Worm (Caenorhabditis elegans) whole organism, L3 larva: ENCODE results near the gene hex-2.

Source experiments
- R02D3.7 ChIP-seq: fragments of 150-350 bp; optimal IDR thresholded peaks from 2 replicates; lab custom pipeline; 2014; ENCODE audit warnings: missing biosample characterization, missing genetic modification characterization
- ZK546.5 ChIP-seq: sonication (generic microtip); optimal IDR thresholded peaks from 2 replicates; lab custom pipeline; 2017; ENCODE audit warnings: missing biosample characterization, missing genetic modification characterization
- aly-2 ChIP-seq: fragments of 150-350 bp; optimal IDR thresholded peaks from 2 replicates; lab custom pipeline; 2014; ENCODE audit warnings: missing biosample characterization, missing genetic modification characterization
- ama-1 ChIP-seq: fragments of 150-350 bp; optimal IDR thresholded peaks from 2 replicates; lab custom pipeline; 2018
- ceh-16 ChIP-seq: sonication (generic microtip); optimal IDR thresholded peaks from 2 replicates; lab custom pipeline; 2017; ENCODE audit warnings: missing biosample characterization, missing genetic modification characterization
- ceh-28 ChIP-seq: fragments of 150-350 bp; optimal IDR thresholded peaks from 2 replicates; lab custom pipeline; 2014; ENCODE audit warnings: missing biosample characterization, missing genetic modification reagents, missing genetic modification characterization
- ceh-82 ChIP-seq: fragments of 150-350 bp; optimal IDR thresholded peaks from 2 replicates; lab custom pipeline; 2014; ENCODE audit warnings: missing biosample characterization, missing genetic modification characterization
- ceh-9 ChIP-seq: sonication (generic microtip); optimal IDR thresholded peaks from 2 replicates; lab custom pipeline; 2018; ENCODE audit warnings: missing biosample characterization, missing genetic modification characterization
- daf-12 ChIP-seq: fragments of 150-350 bp; optimal IDR thresholded peaks from 2 replicates; lab custom pipeline; 2014; ENCODE audit warnings: missing biosample characterization, missing genetic modification reagents, missing genetic modification characterization
- egl-27 ChIP-seq: sonication (generic microtip); optimal IDR thresholded peaks from 4 replicates; lab custom pipeline; 2017; ENCODE audit warnings: missing biosample characterization, missing genetic modification reagents, missing genetic modification characterization
- egl-5 ChIP-seq: fragments of 150-350 bp; optimal IDR thresholded peaks from 2 replicates; lab custom pipeline; 2017; ENCODE audit warnings: missing biosample characterization, missing genetic modification reagents, missing genetic modification characterization, inconsistent platforms
- elt-1 ChIP-seq: fragments of 150-350 bp; optimal IDR thresholded peaks from 2 replicates; lab custom pipeline; 2014; ENCODE audit warnings: missing biosample characterization, missing genetic modification characterization
- elt-2 ChIP-seq: sonication (generic microtip); optimal IDR thresholded peaks from 2 replicates; lab custom pipeline; 2016; ENCODE audit warnings: missing genetic modification reagents, mild to moderate bottlenecking, missing genetic modification characterization, missing compliant biosample characterization
- elt-3 ChIP-seq, 3 experiments: fragments of 150-350 bp in 1 of 3; sonication (generic microtip) in 2 of 3; optimal IDR thresholded peaks; 2 replicates in 2 of 3; 4 replicates in 1 of 3; lab custom pipeline; 2014 to 2017; ENCODE audit warnings: missing biosample characterization in 3 of 3, missing genetic modification characterization in 3 of 3
- eor-1 ChIP-seq, 2 experiments: fragments of 150-350 bp; optimal IDR thresholded peaks; 2 replicates each; lab custom pipeline; 2014 to 2018; ENCODE audit warnings: missing biosample characterization in 2 of 2, missing genetic modification characterization in 2 of 2
- fkh-10 ChIP-seq: sonication (generic microtip); optimal IDR thresholded peaks from 2 replicates; lab custom pipeline; 2017; ENCODE audit warnings: missing biosample characterization, missing genetic modification reagents, missing genetic modification characterization
- fkh-2 ChIP-seq: fragments of 150-350 bp; optimal IDR thresholded peaks from 2 replicates; lab custom pipeline; 2014; ENCODE audit warnings: missing biosample characterization, missing genetic modification reagents, missing genetic modification characterization
- fos-1 ChIP-seq: fragments of 150-350 bp; optimal IDR thresholded peaks from 2 replicates; lab custom pipeline; 2014; ENCODE audit warnings: missing biosample characterization, missing genetic modification characterization
- jun-1 ChIP-seq: fragments of 150-350 bp; optimal IDR thresholded peaks from 2 replicates; lab custom pipeline; 2014; ENCODE audit warnings: missing biosample characterization, missing genetic modification reagents, missing genetic modification characterization
- lin-15B ChIP-seq: fragments of 150-350 bp; optimal IDR thresholded peaks from 2 replicates; lab custom pipeline; 2014; ENCODE audit warnings: missing biosample characterization, missing genetic modification characterization
- lin-39 ChIP-seq: fragments of 150-350 bp; optimal IDR thresholded peaks from 2 replicates; lab custom pipeline; 2018; ENCODE audit warnings: missing biosample characterization, missing genetic modification reagents, missing genetic modification characterization
- lsy-12 ChIP-seq: sonication (generic microtip); optimal IDR thresholded peaks from 2 replicates; lab custom pipeline; 2016; ENCODE audit warnings: mild to moderate bottlenecking, missing genetic modification characterization, missing compliant biosample characterization
- mdl-1 ChIP-seq: fragments of 150-350 bp; optimal IDR thresholded peaks from 2 replicates; lab custom pipeline; 2014; ENCODE audit warnings: missing biosample characterization, missing genetic modification characterization
- mml-1 ChIP-seq: fragments of 150-350 bp; sonication (generic microtip); optimal IDR thresholded peaks from 3 replicates; lab custom pipeline; 2014; ENCODE audit warnings: missing biosample characterization, missing genetic modification characterization
- nfya-1 ChIP-seq: sonication (generic microtip); optimal IDR thresholded peaks from 2 replicates; lab custom pipeline; 2017; ENCODE audit warnings: missing genetic modification characterization, mild to moderate bottlenecking, missing compliant biosample characterization, antibody characterized with exemption, moderate library complexity; ENCODE audit not compliant: insufficient read depth
- nhr-11 ChIP-seq: fragments of 150-350 bp; optimal IDR thresholded peaks from 2 replicates; lab custom pipeline; 2014; ENCODE audit warnings: missing biosample characterization, missing genetic modification characterization
- nhr-12 ChIP-seq: fragments of 150-350 bp; optimal IDR thresholded peaks from 2 replicates; lab custom pipeline; 2014; ENCODE audit warnings: missing biosample characterization, missing genetic modification characterization
- nhr-23 ChIP-seq: fragments of 150-350 bp; optimal IDR thresholded peaks from 2 replicates; lab custom pipeline; 2014; ENCODE audit warnings: missing biosample characterization, missing genetic modification reagents, missing genetic modification characterization
- nhr-237 ChIP-seq: fragments of 150-350 bp; optimal IDR thresholded peaks from 2 replicates; lab custom pipeline; 2014; ENCODE audit warnings: missing biosample characterization, missing genetic modification characterization
- nhr-25 ChIP-seq: sonication (generic microtip); optimal IDR thresholded peaks from 2 replicates; lab custom pipeline; 2017; ENCODE audit warnings: missing biosample characterization, missing genetic modification characterization
- nhr-28 ChIP-seq: fragments of 150-350 bp; optimal IDR thresholded peaks from 2 replicates; lab custom pipeline; 2014; ENCODE audit warnings: missing biosample characterization, missing genetic modification characterization
- nhr-43 ChIP-seq: sonication (generic microtip); optimal IDR thresholded peaks from 2 replicates; lab custom pipeline; 2016; ENCODE audit warnings: mild to moderate bottlenecking, missing genetic modification characterization, missing compliant biosample characterization; ENCODE audit not compliant: poor library complexity, severe bottlenecking
- nhr-67 ChIP-seq: fragments of 150-350 bp; optimal IDR thresholded peaks from 2 replicates; lab custom pipeline; 2014; ENCODE audit warnings: missing biosample characterization, missing genetic modification characterization
- nhr-77 ChIP-seq: fragments of 150-350 bp; optimal IDR thresholded peaks from 2 replicates; lab custom pipeline; 2014; ENCODE audit warnings: missing biosample characterization, missing genetic modification characterization
- pha-4 ChIP-seq: fragments of 150-350 bp; optimal IDR thresholded peaks from 2 replicates; lab custom pipeline; 2014; ENCODE audit warnings: missing biosample characterization, missing genetic modification reagents, missing genetic modification characterization
- pqm-1 ChIP-seq: fragments of 150-350 bp; optimal IDR thresholded peaks from 2 replicates; lab custom pipeline; 2017; ENCODE audit warnings: missing biosample characterization, missing genetic modification characterization, inconsistent platforms
- sea-2 ChIP-seq: fragments of 150-350 bp; sonication (generic microtip); optimal IDR thresholded peaks from 4 replicates; lab custom pipeline; 2014; ENCODE audit warnings: missing biosample characterization, missing genetic modification reagents, missing genetic modification characterization
- skn-1 ChIP-seq: fragments of 150-350 bp; optimal IDR thresholded peaks from 2 replicates; lab custom pipeline; 2014; ENCODE audit warnings: missing biosample characterization, missing genetic modification characterization
- snpc-4 ChIP-seq: fragments of 150-350 bp; optimal IDR thresholded peaks from 2 replicates; lab custom pipeline; 2014; ENCODE audit warnings: missing biosample characterization, missing genetic modification characterization
- tbx-2 ChIP-seq: sonication (generic microtip); optimal IDR thresholded peaks from 2 replicates; lab custom pipeline; 2016; ENCODE audit warnings: mild to moderate bottlenecking, missing genetic modification characterization, missing compliant biosample characterization
- unc-39 ChIP-seq: sonication (generic microtip); optimal IDR thresholded peaks from 4 replicates; lab custom pipeline; 2017; ENCODE audit warnings: missing biosample characterization, missing genetic modification characterization
- unc-62 ChIP-seq: fragments of 150-350 bp; sonication (generic microtip); optimal IDR thresholded peaks from 4 replicates; lab custom pipeline; 2014; ENCODE audit warnings: missing biosample characterization, missing genetic modification reagents, missing genetic modification characterization
- zag-1 ChIP-seq: fragments of 150-350 bp; optimal IDR thresholded peaks from 2 replicates; lab custom pipeline; 2014; ENCODE audit warnings: missing biosample characterization, missing genetic modification characterization
- ztf-11 ChIP-seq: fragments of 150-350 bp; optimal IDR thresholded peaks from 2 replicates; lab custom pipeline; 2014; ENCODE audit warnings: missing biosample characterization, missing genetic modification characterization
- ztf-4 ChIP-seq: fragments of 150-350 bp; optimal IDR thresholded peaks from 2 replicates; lab custom pipeline; 2014; ENCODE audit warnings: missing biosample characterization, missing genetic modification characterization

hex-2 gene

DNA sequence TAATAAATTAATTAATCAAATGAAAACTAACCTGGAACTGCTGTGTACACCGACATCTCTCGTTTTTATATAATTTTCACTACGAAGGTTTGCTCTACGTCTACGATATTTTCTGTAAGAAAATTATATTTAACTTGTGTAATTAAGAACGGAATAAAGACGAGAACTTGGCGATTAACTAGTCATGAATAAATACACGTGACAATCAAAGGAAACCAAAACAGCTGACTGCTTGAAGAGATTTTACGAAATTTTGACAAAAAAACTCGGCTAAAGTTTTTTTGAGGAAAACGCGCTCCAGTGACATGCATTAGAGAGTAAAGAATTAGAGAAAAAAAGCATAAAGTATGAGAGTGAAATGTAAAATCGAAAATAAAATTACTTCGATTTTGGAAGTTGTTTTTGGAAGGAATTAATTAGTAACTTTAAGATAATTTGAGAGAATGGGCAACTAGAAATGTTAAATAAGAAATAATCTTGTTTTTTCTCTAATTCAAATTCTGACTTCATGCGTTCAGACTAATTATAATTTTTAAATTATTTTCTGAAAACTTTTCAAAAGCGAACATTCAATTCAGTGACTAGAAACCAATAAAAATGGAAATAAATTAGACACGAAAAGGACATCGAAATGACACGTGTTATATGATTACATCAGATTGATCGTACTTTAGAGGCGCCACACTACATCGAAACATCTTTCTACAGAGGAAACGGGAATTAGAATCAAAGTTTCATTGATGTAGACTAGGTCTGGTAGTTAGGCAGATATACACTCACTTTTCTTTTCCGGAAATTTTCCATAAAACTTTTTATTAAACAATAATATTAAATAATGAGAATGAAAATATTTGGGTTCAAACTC, 33.1 kb downstream of the hex-2 start, which contains the start of gene F25B4.7:
Gene F25B4.7 (minus strand): TSS at position 112 of the 865 bp plus-strand sequence.
- TF ChIP-seq snpc-4 (tag; lab: Kevin White, UChicago) = no peak
- no peak for TF ChIP-seq fos-1
- TF ChIP-seq ztf-4 = no peak
- TF ChIP-seq ceh-16 = no peak
- TF ChIP-seq nhr-237 (tag; lab: Kevin White, UChicago) = no peak
- TF ChIP-seq eor-1 (tag; optimal IDR thresholded peaks at IDR 0.05; lab: Kevin White, UChicago) = no peak
- TF ChIP-seq ama-1 (lab: Kevin White, UChicago) = no peak
- no peak for TF ChIP-seq zag-1
- no peak for TF ChIP-seq R02D3.7 (tag; lab: Kevin White, UChicago)
- peak; percentile 61 for TF ChIP-seq nhr-23 (tag; lab: Kevin White, UChicago)
- TF ChIP-seq skn-1 (tag; lab: Kevin White, UChicago) = no peak
- TF ChIP-seq unc-39 = no peak
- TF ChIP-seq ceh-28 (tag; lab: Kevin White, UChicago) = no peak
- no peak for TF ChIP-seq jun-1 (tag; lab: Kevin White, UChicago)
- no peak for TF ChIP-seq aly-2 (tag; lab: Kevin White, UChicago)
- TF ChIP-seq daf-12 (tag; lab: Kevin White, UChicago) = no peak
- no peak for TF ChIP-seq lsy-12 (tag; lab: Kevin White, UChicago)
- TF ChIP-seq pqm-1 (tag; lab: Kevin White, UChicago) = no peak
- TF ChIP-seq sea-2 (GFP tag; lab: Kevin White, UChicago) = no peak
- no peak for TF ChIP-seq lin-39 (tag; lab: Kevin White, UChicago)
- no peak for TF ChIP-seq egl-27 (tag; lab: Kevin White, UChicago)
- TF ChIP-seq nhr-11 (tag; lab: Kevin White, UChicago) = no peak
- peak; percentile 17 for TF ChIP-seq elt-2 (tag; lab: Kevin White, UChicago)
- TF ChIP-seq nhr-25 (tag; lab: Kevin White, UChicago) = peak; percentile 7
- TF ChIP-seq nhr-12 = no peak
- TF ChIP-seq ceh-9 (tag; lab: Kevin White, UChicago) = no peak
- TF ChIP-seq egl-5 = no peak
- TF ChIP-seq nfya-1 = no peak
- peak; percentile 56 for TF ChIP-seq lin-15B (tag; lab: Kevin White, UChicago)
- TF ChIP-seq elt-3 (tag; optimal IDR thresholded peaks at IDR 0.05; lab: Kevin White, UChicago) = no peak
- TF ChIP-seq nhr-43 (tag; lab: Kevin White, UChicago) = peak; percentile 49
- TF ChIP-seq ztf-11 (tag; lab: Kevin White, UChicago) = no peak
- TF ChIP-seq mml-1 (tag; lab: Kevin White, UChicago) = no peak
- peak; percentile 42 for TF ChIP-seq pha-4 (tag; lab: Kevin White, UChicago)
- TF ChIP-seq fkh-2 (tag; lab: Kevin White, UChicago) = no peak
- TF ChIP-seq ceh-82 (tag; lab: Kevin White, UChicago) = no peak
- TF ChIP-seq nhr-77 (tag; lab: Kevin White, UChicago) = no peak
- TF ChIP-seq tbx-2 (tag; lab: Kevin White, UChicago) = no peak
- no peak for TF ChIP-seq ZK546.5 (tag; lab: Kevin White, UChicago)
- TF ChIP-seq fkh-10 = no peak
- no peak for TF ChIP-seq nhr-28 (tag; lab: Kevin White, UChicago)
- TF ChIP-seq nhr-67 (tag; lab: Kevin White, UChicago) = no peak
- TF ChIP-seq elt-1 (tag; lab: Kevin White, UChicago) = no peak
- no peak for TF ChIP-seq mdl-1 (tag; lab: Kevin White, UChicago)
- TF ChIP-seq unc-62 (GFP tag; lab: Kevin White, UChicago) = no peak
